Fruit fly (Drosophila melanogaster) whole organism, embryonic: Measurements from ENCODE around the gene CG3626.
A peak's percentile ranks its signal among the peaks of the same experiment; 100 is the strongest.

Experiments used
- Bteb2 ChIP-seq: fragments of 200-800 bp; sonication (Bioruptor generic); optimal IDR thresholded peaks from 2 replicates; lab custom pipeline; 2016; ENCODE audit warnings: missing biosample characterization, missing genetic modification characterization
- CG12744 ChIP-seq: fragments of 200-800 bp; sonication (Bioruptor generic); optimal IDR thresholded peaks from 2 replicates; lab custom pipeline; 2016; ENCODE audit warnings: missing biosample characterization, missing genetic modification characterization
- CG13894 ChIP-seq: fragments of 200-800 bp; sonication (Bioruptor generic); optimal IDR thresholded peaks from 3 replicates; lab custom pipeline; 2018; ENCODE audit warnings: missing biosample characterization, mild to moderate bottlenecking, missing genetic modification characterization, moderate library complexity
- CG14441 ChIP-seq: fragments of 200-800 bp; sonication (Bioruptor generic); IDR thresholded peaks from 2 replicates; pipeline ENCODE4 v1.3.6; 2022; ENCODE audit warnings: missing biosample characterization, missing genetic modification characterization
- CG14710 ChIP-seq: fragments of 200-800 bp; sonication (Bioruptor generic); optimal IDR thresholded peaks from 3 replicates; lab custom pipeline; 2019; ENCODE audit warnings: missing biosample characterization, mild to moderate bottlenecking, missing genetic modification characterization, moderate library complexity
- CG16779 ChIP-seq: fragments of 200-800 bp; sonication (Bioruptor generic); IDR thresholded peaks from 2 replicates; pipeline ENCODE4 v1.3.6; 2022; ENCODE audit warnings: missing biosample characterization, missing genetic modification characterization
- CG17802 ChIP-seq: fragments of 200-800 bp; sonication (Bioruptor generic); optimal IDR thresholded peaks from 2 replicates; lab custom pipeline; 2018; ENCODE audit warnings: missing biosample characterization, mild to moderate bottlenecking, missing genetic modification characterization, moderate library complexity
- CG17829 ChIP-seq: fragments of 200-800 bp; optimal IDR thresholded peaks from 2 replicates; lab custom pipeline; 2019; ENCODE audit warnings: missing biosample characterization, mild to moderate bottlenecking, missing genetic modification characterization, moderate library complexity
- CG18764 ChIP-seq: fragments of 200-800 bp; sonication (Bioruptor generic); optimal IDR thresholded peaks from 3 replicates; lab custom pipeline; 2016; ENCODE audit warnings: missing biosample characterization, missing genetic modification characterization
- CG2129 ChIP-seq: fragments of 200-800 bp; sonication (Bioruptor generic); IDR thresholded peaks from 2 replicates; pipeline ENCODE4 v1.3.6; 2022; ENCODE audit warnings: missing biosample characterization, missing genetic modification characterization; ENCODE audit not compliant: partially characterized antibody
- CG31441 ChIP-seq: fragments of 200-800 bp; sonication (Bioruptor generic); IDR thresholded peaks from 2 replicates; pipeline ENCODE4 v1.3.6; 2022; ENCODE audit warnings: missing biosample characterization, missing genetic modification characterization
- CG32532 ChIP-seq: fragments of 200-800 bp; sonication (Bioruptor generic); IDR thresholded peaks from 2 replicates; pipeline ENCODE4 v1.3.6; 2022; ENCODE audit warnings: missing biosample characterization, missing genetic modification characterization
- CG34422 ChIP-seq: fragments of 200-800 bp; sonication (Bioruptor generic); IDR thresholded peaks from 3 replicates; pipeline ENCODE4 v1.3.6; 2022; ENCODE audit warnings: missing biosample characterization, missing genetic modification characterization
- CG4424 ChIP-seq: fragments of 200-800 bp; sonication (Bioruptor generic); optimal IDR thresholded peaks from 3 replicates; lab custom pipeline; 2016; ENCODE audit warnings: missing biosample characterization, missing genetic modification characterization
- CG6689 ChIP-seq: fragments of 200-800 bp; sonication (Bioruptor generic); IDR thresholded peaks from 2 replicates; pipeline ENCODE4 v1.3.6; 2022; ENCODE audit warnings: missing biosample characterization, missing genetic modification characterization
- CG7556 ChIP-seq: fragments of 200-800 bp; sonication (Bioruptor generic); optimal IDR thresholded peaks from 2 replicates; lab custom pipeline; 2017; ENCODE audit warnings: missing biosample characterization, mild to moderate bottlenecking, missing genetic modification characterization
- CG8281 ChIP-seq: fragments of 200-800 bp; sonication (Bioruptor generic); optimal IDR thresholded peaks from 2 replicates; lab custom pipeline; 2018; ENCODE audit warnings: missing biosample characterization, mild to moderate bottlenecking, missing genetic modification characterization, moderate library complexity
- CG8290 ChIP-seq, 3 experiments: fragments of 200-800 bp; sonication (Bioruptor generic); optimal IDR thresholded peaks; 2 replicates each; lab custom pipeline; 2016 to 2019; ENCODE audit warnings: missing biosample characterization in 3 of 3, missing genetic modification characterization in 3 of 3, mild to moderate bottlenecking in 2 of 3, moderate library complexity in 1 of 3
- CG9932 ChIP-seq: fragments of 200-800 bp; sonication (Bioruptor generic); IDR thresholded peaks from 2 replicates; pipeline ENCODE4 v1.3.6; 2022; ENCODE audit warnings: missing biosample characterization, missing genetic modification characterization
- D ChIP-seq, 2 experiments: fragments of 200-800 bp in 1 of 2; fragments of >200 bp in 1 of 2; sonication (Bioruptor generic) in 1 of 2; optimal IDR thresholded peaks; 2 replicates in 1 of 2; 3 replicates in 1 of 2; lab custom pipeline; 2017; ENCODE audit warnings: mild to moderate bottlenecking in 1 of 2, missing biosample characterization in 1 of 2, missing genetic modification characterization in 1 of 2, missing genetic modification reagents in 1 of 2
- D19B ChIP-seq: fragments of 200-800 bp; sonication (Bioruptor generic); optimal IDR thresholded peaks from 2 replicates; lab custom pipeline; 2017; ENCODE audit warnings: missing biosample characterization, mild to moderate bottlenecking, missing genetic modification characterization
- HHEX ChIP-seq: fragments of 200-800 bp; sonication (Bioruptor generic); optimal IDR thresholded peaks from 3 replicates; lab custom pipeline; 2017; ENCODE audit warnings: missing biosample characterization, mild to moderate bottlenecking, missing genetic modification characterization, missing genetic modification reagents
- HLH54F ChIP-seq: fragments of 200-800 bp; sonication (Bioruptor generic); optimal IDR thresholded peaks from 3 replicates; lab custom pipeline; 2016; ENCODE audit warnings: missing biosample characterization, missing genetic modification characterization
- Hand ChIP-seq: fragments of 200-800 bp; sonication (Bioruptor generic); optimal IDR thresholded peaks from 2 replicates; lab custom pipeline; 2017; ENCODE audit warnings: mild to moderate bottlenecking, missing biosample characterization, missing genetic modification reagents, missing genetic modification characterization
- Hmx ChIP-seq: fragments of 200-800 bp; sonication (Bioruptor generic); optimal IDR thresholded peaks from 2 replicates; lab custom pipeline; 2016; ENCODE audit warnings: missing biosample characterization, missing genetic modification characterization
- Hr39 ChIP-seq: fragments of >200 bp; optimal IDR thresholded peaks from 2 replicates; lab custom pipeline; 2017
- NFAT ChIP-seq: fragments of 200-800 bp; sonication (Bioruptor generic); IDR thresholded peaks from 2 replicates; pipeline ENCODE4 v1.3.6; 2022; ENCODE audit warnings: missing biosample characterization, missing genetic modification characterization
- Oli ChIP-seq: fragments of 200-800 bp; sonication (Bioruptor generic); optimal IDR thresholded peaks from 2 replicates; lab custom pipeline; 2018; ENCODE audit warnings: missing biosample characterization, mild to moderate bottlenecking, missing genetic modification characterization, moderate library complexity
- Sox100B ChIP-seq: fragments of 200-800 bp; sonication (Bioruptor generic); optimal IDR thresholded peaks from 3 replicates; lab custom pipeline; 2018; ENCODE audit warnings: missing biosample characterization, mild to moderate bottlenecking, missing genetic modification characterization
- Stat92E ChIP-seq, 3 experiments: fragments of >200 bp in 2 of 3; fragments of 200-800 bp in 1 of 3; sonication (Bioruptor generic) in 1 of 3; optimal IDR thresholded peaks; 2 replicates each; lab custom pipeline; 2017 to 2019; ENCODE audit warnings: missing biosample characterization in 3 of 3, missing genetic modification characterization in 3 of 3, mild to moderate bottlenecking in 1 of 3, moderate library complexity in 1 of 3
- cad ChIP-seq: fragments of >200 bp; optimal IDR thresholded peaks from 2 replicates; lab custom pipeline; 2017; ENCODE audit warnings: missing biosample characterization, missing genetic modification characterization
- cato ChIP-seq: fragments of 200-800 bp; sonication (Bioruptor generic); optimal IDR thresholded peaks from 2 replicates; lab custom pipeline; 2016; ENCODE audit warnings: missing biosample characterization, missing genetic modification characterization, borderline replicate concordance
- dati ChIP-seq: fragments of 200-800 bp; sonication (Bioruptor generic); IDR thresholded peaks from 2 replicates; pipeline ENCODE4 v1.3.6; 2022; ENCODE audit warnings: missing biosample characterization, missing genetic modification characterization
- dimm ChIP-seq: fragments of 200-800 bp; sonication (Bioruptor generic); IDR thresholded peaks from 2 replicates; pipeline ENCODE4 v1.3.6; 2022; ENCODE audit warnings: missing biosample characterization, missing genetic modification characterization
- dysf ChIP-seq: fragments of 200-800 bp; sonication (Bioruptor generic); IDR thresholded peaks from 3 replicates; pipeline ENCODE4 v1.3.6; 2022; ENCODE audit warnings: missing biosample characterization, missing genetic modification characterization
- ems ChIP-seq: fragments of 200-800 bp; sonication (Bioruptor generic); optimal IDR thresholded peaks from 3 replicates; lab custom pipeline; 2016; ENCODE audit warnings: missing biosample characterization, missing genetic modification characterization
- en ChIP-seq: fragments of 200-800 bp; sonication (Bioruptor generic); optimal IDR thresholded peaks from 2 replicates; lab custom pipeline; 2016; ENCODE audit warnings: missing biosample characterization, missing genetic modification characterization
- grau ChIP-seq: fragments of 200-800 bp; optimal IDR thresholded peaks from 3 replicates; lab custom pipeline; 2019; ENCODE audit warnings: missing biosample characterization, mild to moderate bottlenecking, missing genetic modification characterization, moderate library complexity
- grn ChIP-seq: fragments of 200-800 bp; sonication (Bioruptor generic); optimal IDR thresholded peaks from 3 replicates; lab custom pipeline; 2017; ENCODE audit warnings: missing biosample characterization, missing genetic modification characterization
- inv ChIP-seq: fragments of 200-800 bp; sonication (Bioruptor generic); IDR thresholded peaks from 2 replicates; pipeline ENCODE4 v1.3.6; 2022; ENCODE audit warnings: missing biosample characterization, missing genetic modification characterization; ENCODE audit not compliant: partially characterized antibody
- jumu ChIP-seq: fragments of 200-800 bp; sonication (Bioruptor generic); optimal IDR thresholded peaks from 3 replicates; lab custom pipeline; 2016; ENCODE audit warnings: missing biosample characterization, missing genetic modification characterization
- kni ChIP-seq: fragments of 200-800 bp; sonication (Bioruptor generic); optimal IDR thresholded peaks from 3 replicates; lab custom pipeline; 2017; ENCODE audit warnings: mild to moderate bottlenecking, missing biosample characterization, missing genetic modification reagents, missing genetic modification characterization
- mld ChIP-seq: fragments of 200-800 bp; sonication (Bioruptor generic); IDR thresholded peaks from 3 replicates; pipeline ENCODE4 v1.3.6; 2022; ENCODE audit warnings: missing biosample characterization, missing genetic modification characterization; ENCODE audit not compliant: partially characterized antibody
- p53 ChIP-seq: fragments of 200-800 bp; sonication (Bioruptor generic); optimal IDR thresholded peaks from 2 replicates; lab custom pipeline; 2016; ENCODE audit warnings: missing biosample characterization, missing genetic modification characterization
- row ChIP-seq: fragments of 200-800 bp; sonication (Bioruptor generic); IDR thresholded peaks from 3 replicates; pipeline ENCODE4 v1.3.6; 2022; ENCODE audit warnings: missing biosample characterization, missing genetic modification characterization
- schlank ChIP-seq: fragments of 200-800 bp; sonication (Bioruptor generic); optimal IDR thresholded peaks from 2 replicates; lab custom pipeline; 2018; ENCODE audit warnings: missing biosample characterization, mild to moderate bottlenecking, missing genetic modification characterization
- sob ChIP-seq: fragments of 200-800 bp; sonication (Bioruptor generic); IDR thresholded peaks from 2 replicates; pipeline ENCODE4 v1.3.6; 2022; ENCODE audit warnings: missing biosample characterization, missing genetic modification characterization
- tgo ChIP-seq: fragments of 200-800 bp; sonication (Bioruptor generic); IDR thresholded peaks from 3 replicates; pipeline ENCODE4 v1.3.6; 2022; ENCODE audit warnings: missing biosample characterization, missing genetic modification characterization
- tll ChIP-seq, 2 experiments: fragments of 200-800 bp in 1 of 2; fragments of >200 bp in 1 of 2; sonication (Bioruptor generic) in 1 of 2; optimal IDR thresholded peaks; 2 replicates each; lab custom pipeline; 2017 to 2019; ENCODE audit warnings: missing biosample characterization in 2 of 2, missing genetic modification characterization in 2 of 2, mild to moderate bottlenecking in 1 of 2, moderate library complexity in 1 of 2
- zen ChIP-seq: fragments of 200-800 bp; sonication (Bioruptor generic); optimal IDR thresholded peaks from 3 replicates; lab custom pipeline; 2018; ENCODE audit warnings: missing biosample characterization, mild to moderate bottlenecking, missing genetic modification characterization, moderate library complexity

The CG3626 gene

DNA sequence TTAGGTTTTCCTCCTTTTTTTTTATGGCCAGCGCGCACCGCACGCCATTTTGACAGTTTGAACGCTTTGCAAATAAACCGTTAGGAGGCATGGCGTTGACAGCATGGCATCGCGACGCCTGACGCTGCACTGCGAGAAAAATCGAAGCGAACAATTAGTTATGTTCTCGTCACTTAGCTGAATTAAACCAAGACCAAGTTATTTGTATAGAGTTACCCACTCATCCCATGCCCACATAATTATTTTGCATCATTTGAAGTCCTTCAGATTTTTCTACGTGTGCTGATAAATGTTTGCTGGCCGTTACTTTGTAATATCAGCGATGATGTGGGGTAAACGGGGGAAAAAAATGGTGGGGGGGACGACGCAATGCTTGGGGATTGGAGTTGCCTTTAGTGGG, 36.4 kb upstream of the CG3626 start:
- TF ChIP-seq CG8290 (GFP tag; optimal IDR thresholded peaks at IDR 0.05; lab: Kevin White, UChicago) = no peak
- TF ChIP-seq CG8290 (tag; optimal IDR thresholded peaks at IDR 0.05; lab: Kevin White, UChicago) = peak in 1 of 2 experiments; percentile 51
- no peak for TF ChIP-seq dysf (GFP tag; lab: Robert Waterston, UW)
- TF ChIP-seq grau (tag; lab: Kevin White, UChicago) = peak; percentile 9
- TF ChIP-seq CG18764 (GFP tag; lab: Kevin White, UChicago) = no peak
- no peak for TF ChIP-seq mld (GFP tag; lab: Robert Waterston, UW)
- no peak for TF ChIP-seq Hr39 (lab: Kevin White, UChicago)
- TF ChIP-seq NFAT (GFP tag; lab: Robert Waterston, UW) = no peak
- TF ChIP-seq D (optimal IDR thresholded peaks at IDR 0.05; lab: Kevin White, UChicago) = no peak
- TF ChIP-seq D (GFP tag; optimal IDR thresholded peaks at IDR 0.05; lab: Kevin White, UChicago) = no peak
- TF ChIP-seq CG9932 = no peak
- TF ChIP-seq cad (GFP tag; lab: Kevin White, UChicago) = no peak
- no peak for TF ChIP-seq ems (GFP tag; lab: Kevin White, UChicago)
- no peak for TF ChIP-seq jumu (GFP tag; lab: Kevin White, UChicago)
- no peak for TF ChIP-seq inv (GFP tag; lab: Robert Waterston, UW)
- no peak for TF ChIP-seq zen
- no peak for TF ChIP-seq CG14441 (GFP tag; lab: Robert Waterston, UW)
- no peak for TF ChIP-seq Stat92E (GFP tag; optimal IDR thresholded peaks at IDR 0.05; lab: Kevin White, UChicago)
- peak; percentile 34; the same call in 1 of the 2 replicates for TF ChIP-seq CG6689 (GFP tag; lab: Robert Waterston, UW)
- no peak for TF ChIP-seq p53 (GFP tag; lab: Kevin White, UChicago)
- no peak for TF ChIP-seq grn (GFP tag; lab: Kevin White, UChicago)
- TF ChIP-seq Hmx (GFP tag; lab: Kevin White, UChicago) = no peak
- no peak for TF ChIP-seq Hand (GFP tag; lab: Kevin White, UChicago)
- no peak for TF ChIP-seq CG7556 (GFP tag; lab: Kevin White, UChicago)
- no peak for TF ChIP-seq en (GFP tag; lab: Kevin White, UChicago)
- no peak for TF ChIP-seq cato (GFP tag; lab: Kevin White, UChicago)
- no peak for TF ChIP-seq kni (GFP tag; lab: Kevin White, UChicago)
- TF ChIP-seq dati (GFP tag; lab: Robert Waterston, UW) = no peak
- 0 out of 3 replicates have a peak, but pooled peaks have one; percentile 31 for TF ChIP-seq CG34422 (GFP tag; lab: Robert Waterston, UW)
- TF ChIP-seq tll (GFP tag; optimal IDR thresholded peaks at IDR 0.05; lab: Kevin White, UChicago) = no peak
- no peak for TF ChIP-seq Bteb2 (GFP tag; lab: Kevin White, UChicago)
- TF ChIP-seq dimm (GFP tag; lab: Robert Waterston, UW) = no peak
- TF ChIP-seq CG2129 (GFP tag; lab: Robert Waterston, UW) = no peak
- TF ChIP-seq Oli = no peak
- no peak for TF ChIP-seq CG17802
- no peak for TF ChIP-seq CG31441 (GFP tag; lab: Robert Waterston, UW)
- TF ChIP-seq CG8281 (tag; lab: Kevin White, UChicago) = no peak
- TF ChIP-seq CG14710 (tag; lab: Kevin White, UChicago) = no peak
- TF ChIP-seq sob = no peak
- peak; percentile 35; the same call in 1 of the 3 replicates for TF ChIP-seq row (GFP tag; lab: Robert Waterston, UW)
- no peak for TF ChIP-seq CG4424 (GFP tag; lab: Kevin White, UChicago)
- TF ChIP-seq tgo = no peak
- 0 out of 2 replicates have a peak, but pooled peaks have one; percentile 10 for TF ChIP-seq CG32532 (GFP tag; lab: Robert Waterston, UW)
- no peak for TF ChIP-seq CG13894 (tag; lab: Kevin White, UChicago)
- no peak for TF ChIP-seq CG16779
- no peak for TF ChIP-seq CG12744 (GFP tag; lab: Kevin White, UChicago)
- no peak for TF ChIP-seq CG17829 (tag; lab: Kevin White, UChicago)
- no peak for TF ChIP-seq D19B
- no peak for TF ChIP-seq HHEX (GFP tag; lab: Kevin White, UChicago)
- no peak for TF ChIP-seq Sox100B (GFP tag; lab: Kevin White, UChicago)
- TF ChIP-seq HLH54F (GFP tag; lab: Kevin White, UChicago) = no peak
- TF ChIP-seq schlank (tag; lab: Kevin White, UChicago) = no peak
